Fruit fly (Drosophila melanogaster) whole organism, adult: Measurements from ENCODE around the gene CG11030.

Source experiments
- CG1620 ChIP-seq: fragments of 200-800 bp; sonication (Bioruptor generic); optimal IDR thresholded peaks from 2 replicates; lab custom pipeline; 2016; ENCODE audit warnings: missing biosample characterization, missing genetic modification characterization
- CG33017 ChIP-seq: fragments of 200-800 bp; sonication (Bioruptor generic); optimal IDR thresholded peaks from 2 replicates; lab custom pipeline; 2018; ENCODE audit warnings: missing biosample characterization, mild to moderate bottlenecking, missing genetic modification characterization, moderate library complexity

- TF ChIP-seq CG1620 (GFP tag; lab: Kevin White, UChicago) (no peak), CG33017 (tag; lab: Kevin White, UChicago) (no peak)
Observed at dm6 chr2L:5804077-5804476, 79.6 kb downstream of the CG11030 start.
